Worm (Caenorhabditis elegans): ENCODE results near the gene Y105C5B.1.

- no peak for TF ChIP-seq him-1 (tag; optimal IDR thresholded peaks at IDR 0.05)
- no peak for TF ChIP-seq dao-5 (tag; optimal IDR thresholded peaks at IDR 0.05)
These were observed 37.8 kb downstream of the Y105C5B.1 start for ce11 chrIV:15908251-15908650.

All from whole organism, L4/young adult.